Fruit fly (Drosophila melanogaster): Measurements from ENCODE around the gene ND-ACP.

dm6 chr3L:1342133-1342580, 12.4 kb downstream of the ND-ACP start, which contains the start of gene indra:
- TF ChIP-seq Hr96 (GFP tag; optimal IDR thresholded peaks at IDR 0.05) (no peak), cic (GFP tag; optimal IDR thresholded peaks at IDR 0.05) (no peak), CG7101 (tag; optimal IDR thresholded peaks at IDR 0.05) (peak; percentile 64), Clk (GFP tag; optimal IDR thresholded peaks at IDR 0.05) (peak; percentile 31), pad (GFP tag; optimal IDR thresholded peaks at IDR 0.05) (peak; percentile 38), CG11617 (GFP tag; optimal IDR thresholded peaks at IDR 0.05) (peak; percentile 74), tj (GFP tag; optimal IDR thresholded peaks at IDR 0.05) (peak; percentile 26), Crg-1 (GFP tag; optimal IDR thresholded peaks at IDR 0.05) (peak; percentile 64), CG14711 (tag; optimal IDR thresholded peaks at IDR 0.05) (peak; percentile 63), bab1 (GFP tag; optimal IDR thresholded peaks at IDR 0.05) (peak; percentile 12), kay (GFP tag; ENCODE audit: borderline replicate concordance) (no peak)
